Fruit fly (Drosophila melanogaster): ENCODE measurements around the gene kirre.

DNA sequence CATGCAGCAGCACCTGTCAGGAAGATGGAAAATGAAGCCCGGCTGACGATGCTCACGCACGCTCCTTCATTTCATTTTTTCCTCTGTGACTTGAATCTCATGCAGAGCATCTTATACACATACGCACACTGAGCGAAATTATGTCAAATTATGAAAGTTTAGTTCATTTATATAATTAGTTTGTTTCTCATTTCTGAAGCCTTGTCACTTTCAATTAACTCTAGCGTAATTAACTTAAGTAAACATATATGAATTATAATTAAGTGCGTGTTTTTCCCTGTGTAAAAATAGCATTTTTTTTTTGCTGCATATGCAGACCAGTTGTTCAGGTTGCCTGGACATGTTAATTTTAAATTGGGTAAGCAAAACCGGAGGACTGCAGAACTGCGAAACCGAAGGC is 276.3 kb downstream of the kirre start:
- TF ChIP-seq psq (optimal IDR thresholded peaks at IDR 0.05), result no peak
- TF ChIP-seq ttk (optimal IDR thresholded peaks at IDR 0.05), result no peak
- no peak for TF ChIP-seq h (optimal IDR thresholded peaks at IDR 0.05)
- no peak for TF ChIP-seq Myc (optimal IDR thresholded peaks at IDR 0.05)
